Fruit fly (Drosophila melanogaster) whole organism, prepupa: Measurements from ENCODE around the gene Keap1.

ENCODE experiments used
- Hr38 ChIP-seq: sonication (Bioruptor generic); optimal IDR thresholded peaks from 2 replicates; lab custom pipeline; 2016; ENCODE audit warnings: missing biosample characterization, missing genetic modification characterization
- Hr4 ChIP-seq: fragments of 200-800 bp; sonication (Bioruptor generic); optimal IDR thresholded peaks from 3 replicates; lab custom pipeline; 2016; ENCODE audit warnings: missing biosample characterization, missing genetic modification characterization

dm6 chr3R:17110880-17111726 lies 31.4 kb upstream of the Keap1 start:
- TF ChIP-seq Hr4 (GFP tag; lab: Kevin White, UChicago) (no peak), Hr38 (GFP tag; lab: Kevin White, UChicago) (no peak)
